Worm (Caenorhabditis elegans) whole organism, L2 larva: ENCODE results near the gene T28H11.8.

Source experiments
- elt-3 ChIP-seq: sonication (generic microtip); optimal IDR thresholded peaks from 2 replicates; lab custom pipeline; 2017; ENCODE audit warnings: missing biosample characterization, missing genetic modification characterization
- mab-5 ChIP-seq: fragments of 150-350 bp; optimal IDR thresholded peaks from 2 replicates; lab custom pipeline; 2014; ENCODE audit warnings: missing biosample characterization, missing genetic modification characterization
- nhr-11 ChIP-seq: fragments of 150-350 bp; optimal IDR thresholded peaks from 2 replicates; lab custom pipeline; 2014; ENCODE audit warnings: missing biosample characterization, missing genetic modification characterization
- nhr-12 ChIP-seq: fragments of 150-350 bp; optimal IDR thresholded peaks from 2 replicates; lab custom pipeline; 2014; ENCODE audit warnings: missing biosample characterization, missing genetic modification characterization
- nhr-237 ChIP-seq: fragments of 150-350 bp; optimal IDR thresholded peaks from 2 replicates; lab custom pipeline; 2014; ENCODE audit warnings: missing biosample characterization, missing genetic modification characterization
- nhr-25 ChIP-seq: fragments of 150-350 bp; sonication (generic microtip); optimal IDR thresholded peaks from 3 replicates; lab custom pipeline; 2014; ENCODE audit warnings: missing biosample characterization, missing genetic modification characterization
- nhr-77 ChIP-seq: fragments of 150-350 bp; optimal IDR thresholded peaks from 2 replicates; lab custom pipeline; 2014; ENCODE audit warnings: missing biosample characterization, missing genetic modification characterization
- zag-1 ChIP-seq: fragments of 150-350 bp; optimal IDR thresholded peaks from 2 replicates; lab custom pipeline; 2014; ENCODE audit warnings: missing biosample characterization, missing genetic modification characterization

DNA sequence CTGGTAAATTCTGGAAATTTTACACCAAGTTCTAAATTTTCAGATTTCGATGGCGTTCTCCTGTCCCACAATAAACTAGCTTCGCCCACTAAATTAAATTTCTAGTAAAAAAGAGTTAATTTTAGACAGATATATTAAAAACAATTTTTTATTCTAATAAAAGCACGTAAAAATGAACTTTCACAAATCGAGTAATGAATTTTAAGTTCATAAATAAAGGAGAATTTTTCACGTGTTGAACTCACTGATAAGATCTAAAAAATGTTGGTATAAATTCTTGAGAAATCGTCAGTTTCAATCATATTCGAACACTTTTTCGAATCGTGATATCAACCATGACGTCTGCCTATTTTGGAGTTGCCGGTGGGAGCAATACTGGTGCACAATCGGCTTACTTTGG lies 24.6 kb downstream of the T28H11.8 start, which contains the start of gene ssq-2:
- TF ChIP-seq nhr-11 (no peak), nhr-12 (tag; lab: Kevin White, UChicago) (no peak), nhr-237 (tag; lab: Kevin White, UChicago) (no peak), elt-3 (tag; lab: Kevin White, UChicago) (no peak), mab-5 (tag; lab: Kevin White, UChicago) (no peak), nhr-77 (tag; lab: Kevin White, UChicago) (no peak), nhr-25 (tag; lab: Kevin White, UChicago) (no peak), zag-1 (no peak)
